Fruit fly (Drosophila melanogaster): Measurements from ENCODE around the gene Cpsf100.
A peak's percentile ranks its signal among the peaks of the same experiment; 100 is the strongest.

DNA sequence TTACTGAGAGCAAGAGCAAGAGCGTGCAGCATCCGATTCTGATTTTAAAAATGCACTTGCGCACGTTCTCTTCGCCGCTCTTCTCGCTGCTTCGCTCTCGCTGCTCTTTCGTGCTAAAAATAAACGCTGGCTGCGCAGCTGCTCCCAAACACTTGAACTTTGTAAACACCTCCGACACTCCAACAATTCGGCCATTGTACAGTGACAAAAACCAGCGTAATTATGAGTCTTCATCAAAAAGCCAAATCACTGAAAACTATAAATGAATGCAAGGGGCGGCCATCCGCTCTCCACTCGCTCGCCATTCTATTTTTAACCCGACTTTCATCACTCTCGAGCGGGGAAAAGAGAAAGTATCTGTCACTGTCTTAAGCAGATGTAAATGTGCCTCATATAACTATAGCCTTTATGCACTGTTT is 30.3 kb downstream of the Cpsf100 start:
- no peak for TF ChIP-seq CG15336 (GFP tag; IDR thresholded peaks at IDR 0.05)
- TF ChIP-seq fkh (GFP tag; optimal IDR thresholded peaks at IDR 0.05), result no peak
- TF ChIP-seq Ets21C (GFP tag; optimal IDR thresholded peaks at IDR 0.05), result no peak
- TF ChIP-seq Hr38 (GFP tag; optimal IDR thresholded peaks at IDR 0.05), result no peak
- peak; percentile 31 for TF ChIP-seq lz (GFP tag; optimal IDR thresholded peaks at IDR 0.05)
- peak; percentile 24 for TF ChIP-seq CG31627 (GFP tag; optimal IDR thresholded peaks at IDR 0.05)
